Worm (Caenorhabditis elegans) whole organism, mixed stage, embryonic: ENCODE data around the gene C14H10.3.

Experiments used
- M03D4.4 ChIP-seq: sonication (generic microtip); optimal IDR thresholded peaks from 2 replicates; lab custom pipeline; 2017; ENCODE audit warnings: mild to moderate bottlenecking, missing genetic modification characterization, missing compliant biosample characterization
- bed-3 ChIP-seq: fragments of 200-800 bp; sonication (Bioruptor generic); optimal IDR thresholded peaks from 3 replicates; lab custom pipeline; 2018; ENCODE audit warnings: mild to moderate bottlenecking, missing genetic modification characterization, moderate library complexity, missing compliant biosample characterization
- blmp-1 ChIP-seq: fragments of 150-350 bp; optimal IDR thresholded peaks from 2 replicates; lab custom pipeline; 2014; ENCODE audit warnings: missing biosample characterization, missing genetic modification characterization
- ceh-39 ChIP-seq: fragments of 150-350 bp; optimal IDR thresholded peaks from 2 replicates; lab custom pipeline; 2014; ENCODE audit warnings: missing biosample characterization, missing genetic modification characterization
- ceh-43 ChIP-seq: fragments of 200-800 bp; sonication (Bioruptor generic); optimal IDR thresholded peaks from 2 replicates; lab custom pipeline; 2018; ENCODE audit warnings: mild to moderate bottlenecking, missing genetic modification characterization, moderate library complexity, missing compliant biosample characterization
- ceh-83 ChIP-seq: fragments of 200-800 bp; sonication (Bioruptor generic); optimal IDR thresholded peaks from 2 replicates; lab custom pipeline; 2018; ENCODE audit warnings: mild to moderate bottlenecking, missing genetic modification characterization, missing compliant biosample characterization
- ces-1 ChIP-seq: fragments of 150-350 bp; optimal IDR thresholded peaks from 2 replicates; lab custom pipeline; 2014; ENCODE audit warnings: missing biosample characterization, missing genetic modification reagents, missing genetic modification characterization
- drap-1 ChIP-seq: fragments of 200-800 bp; sonication (Bioruptor generic); optimal IDR thresholded peaks from 3 replicates; lab custom pipeline; 2018; ENCODE audit warnings: mild to moderate bottlenecking, missing genetic modification characterization, missing compliant biosample characterization
- elt-1 ChIP-seq: sonication (generic microtip); optimal IDR thresholded peaks from 2 replicates; lab custom pipeline; 2017; ENCODE audit warnings: missing genetic modification characterization, mild to moderate bottlenecking, missing compliant biosample characterization, antibody characterized with exemption, moderate library complexity, borderline replicate concordance; ENCODE audit not compliant: insufficient read depth
- flh-1 ChIP-seq: fragments of 200-800 bp; sonication (Bioruptor generic); optimal IDR thresholded peaks from 2 replicates; lab custom pipeline; 2018; ENCODE audit warnings: mild to moderate bottlenecking, missing genetic modification characterization, moderate library complexity, missing compliant biosample characterization
- ham-2 ChIP-seq: fragments of 200-800 bp; sonication (Bioruptor generic); optimal IDR thresholded peaks from 2 replicates; lab custom pipeline; 2018; ENCODE audit warnings: mild to moderate bottlenecking, missing genetic modification characterization, missing compliant biosample characterization
- hlh-1 ChIP-seq: fragments of 150-350 bp; optimal IDR thresholded peaks from 2 replicates; lab custom pipeline; 2014; ENCODE audit warnings: missing biosample characterization, missing genetic modification reagents, missing genetic modification characterization
- lin-13 ChIP-seq: fragments of 150-350 bp; optimal IDR thresholded peaks from 2 replicates; lab custom pipeline; 2014; ENCODE audit warnings: missing biosample characterization, missing genetic modification characterization
- lsy-2 ChIP-seq: fragments of 150-350 bp; optimal IDR thresholded peaks from 2 replicates; lab custom pipeline; 2014; ENCODE audit warnings: missing biosample characterization, missing genetic modification characterization
- mep-1 ChIP-seq: fragments of 150-350 bp; optimal IDR thresholded peaks from 2 replicates; lab custom pipeline; 2017; ENCODE audit warnings: missing biosample characterization, missing genetic modification reagents, missing genetic modification characterization, inconsistent platforms
- mls-2 ChIP-seq: sonication (generic microtip); optimal IDR thresholded peaks from 2 replicates; lab custom pipeline; 2016; ENCODE audit warnings: mild to moderate bottlenecking, missing genetic modification characterization, moderate library complexity, missing compliant biosample characterization
- nhr-12 ChIP-seq: fragments of 150-350 bp; optimal IDR thresholded peaks from 2 replicates; lab custom pipeline; 2014; ENCODE audit warnings: missing biosample characterization, missing genetic modification characterization
- nhr-2 ChIP-seq: fragments of 150-350 bp; optimal IDR thresholded peaks from 2 replicates; lab custom pipeline; 2014; ENCODE audit warnings: missing biosample characterization, missing genetic modification characterization
- nhr-237 ChIP-seq: fragments of 150-350 bp; optimal IDR thresholded peaks from 2 replicates; lab custom pipeline; 2014; ENCODE audit warnings: missing biosample characterization, missing genetic modification characterization
- nhr-28 ChIP-seq: fragments of 150-350 bp; optimal IDR thresholded peaks from 2 replicates; lab custom pipeline; 2014; ENCODE audit warnings: missing biosample characterization, missing genetic modification characterization
- nhr-76 ChIP-seq: sonication (generic microtip); optimal IDR thresholded peaks from 2 replicates; lab custom pipeline; 2017; ENCODE audit warnings: missing biosample characterization, missing genetic modification characterization
- pha-4 ChIP-seq: fragments of 150-350 bp; optimal IDR thresholded peaks from 2 replicates; lab custom pipeline; 2018; ENCODE audit warnings: missing biosample characterization, missing genetic modification reagents, missing genetic modification characterization
- sem-2 ChIP-seq: fragments of 200-800 bp; sonication (Bioruptor generic); optimal IDR thresholded peaks from 2 replicates; lab custom pipeline; 2018; ENCODE audit warnings: mild to moderate bottlenecking, missing genetic modification characterization, missing compliant biosample characterization
- snpc-4 ChIP-seq: fragments of 150-350 bp; optimal IDR thresholded peaks from 2 replicates; lab custom pipeline; 2014; ENCODE audit warnings: missing biosample characterization, missing genetic modification characterization
- sptf-1 ChIP-seq: sonication (generic microtip); optimal IDR thresholded peaks from 2 replicates; lab custom pipeline; 2017; ENCODE audit warnings: mild to moderate bottlenecking, missing genetic modification characterization, moderate library complexity, missing compliant biosample characterization
- tbx-8 ChIP-seq: fragments of 200-800 bp; sonication (Bioruptor generic); optimal IDR thresholded peaks from 2 replicates; lab custom pipeline; 2018; ENCODE audit warnings: mild to moderate bottlenecking, missing genetic modification characterization, moderate library complexity, missing compliant biosample characterization
- unc-120 ChIP-seq: sonication (generic microtip); optimal IDR thresholded peaks from 2 replicates; lab custom pipeline; 2017; ENCODE audit warnings: missing genetic modification characterization, missing compliant biosample characterization; ENCODE audit not compliant: poor library complexity, severe bottlenecking
- unc-62 ChIP-seq: fragments of 150-350 bp; optimal IDR thresholded peaks from 2 replicates; lab custom pipeline; 2014; ENCODE audit warnings: missing biosample characterization, missing genetic modification reagents, missing genetic modification characterization
- zip-8 ChIP-seq: fragments of 150-350 bp; optimal IDR thresholded peaks from 2 replicates; lab custom pipeline; 2014; ENCODE audit warnings: missing biosample characterization, missing genetic modification characterization
- ztf-11 ChIP-seq: fragments of 150-350 bp; optimal IDR thresholded peaks from 2 replicates; lab custom pipeline; 2014; ENCODE audit warnings: missing biosample characterization, missing genetic modification characterization

The C14H10.3 gene

ce11 chrX:10218779-10219178 lies 9.2 kb downstream of the C14H10.3 start, which contains the start of gene F44A6.5:
F44A6.5 (minus strand) TSS chrX:10218929.
- TF ChIP-seq ham-2, result no peak
- TF ChIP-seq lsy-2, result no peak
- TF ChIP-seq blmp-1 (tag; lab: Kevin White, UChicago), result no peak
- TF ChIP-seq sem-2, result no peak
- TF ChIP-seq unc-120 (tag; lab: Kevin White, UChicago), result no peak
- TF ChIP-seq flh-1 (GFP tag; lab: Kevin White, UChicago), result no peak
- TF ChIP-seq snpc-4, result no peak
- TF ChIP-seq mep-1 (tag; lab: Kevin White, UChicago), result no peak
- no peak for TF ChIP-seq nhr-28 (tag; lab: Kevin White, UChicago)
- no peak for TF ChIP-seq mls-2 (tag; lab: Kevin White, UChicago)
- no peak for TF ChIP-seq nhr-2 (tag; lab: Kevin White, UChicago)
- no peak for TF ChIP-seq nhr-12 (tag; lab: Kevin White, UChicago)
- TF ChIP-seq ces-1 (GFP tag; lab: Kevin White, UChicago), result no peak
- no peak for TF ChIP-seq unc-62 (GFP tag; lab: Kevin White, UChicago)
- TF ChIP-seq, all 35 proteins: peak for 0

- TF ChIP-seq nhr-76 (tag; lab: Kevin White, UChicago) (no peak), zip-8 (tag; lab: Kevin White, UChicago) (peak; percentile 30)
These were observed 11.1 kb downstream of the C14H10.3 start for ce11 chrX:10216857-10217256.

DNA sequence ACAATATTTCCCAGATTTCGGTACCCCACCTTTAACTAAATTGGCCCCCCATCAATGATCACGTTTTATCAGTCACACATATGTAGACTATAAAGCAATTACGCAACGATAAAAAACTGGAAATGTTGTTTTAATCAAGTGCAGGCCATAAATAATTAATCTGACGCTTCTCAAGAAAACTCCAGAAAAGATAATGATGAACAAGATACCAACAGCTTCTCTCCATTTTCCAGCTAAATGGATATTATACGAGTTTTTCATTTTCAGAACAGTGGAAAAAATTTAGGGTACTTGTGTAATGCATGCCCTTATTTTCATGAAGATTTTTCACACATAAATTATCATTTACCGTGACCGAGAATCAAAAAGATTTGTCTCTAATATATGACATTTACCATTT lies 11.6 kb downstream of the C14H10.3 start:
- TF ChIP-seq sptf-1 (tag; lab: Kevin White, UChicago), result no peak
- TF ChIP-seq ceh-43 (GFP tag; lab: Kevin White, UChicago), result no peak
- TF ChIP-seq mep-1 (tag; lab: Kevin White, UChicago), result no peak
- no peak for TF ChIP-seq unc-120 (tag; lab: Kevin White, UChicago)
- TF ChIP-seq nhr-28 (tag; lab: Kevin White, UChicago), result no peak
- no peak for TF ChIP-seq ham-2
- no peak for TF ChIP-seq unc-62 (GFP tag; lab: Kevin White, UChicago)

DNA sequence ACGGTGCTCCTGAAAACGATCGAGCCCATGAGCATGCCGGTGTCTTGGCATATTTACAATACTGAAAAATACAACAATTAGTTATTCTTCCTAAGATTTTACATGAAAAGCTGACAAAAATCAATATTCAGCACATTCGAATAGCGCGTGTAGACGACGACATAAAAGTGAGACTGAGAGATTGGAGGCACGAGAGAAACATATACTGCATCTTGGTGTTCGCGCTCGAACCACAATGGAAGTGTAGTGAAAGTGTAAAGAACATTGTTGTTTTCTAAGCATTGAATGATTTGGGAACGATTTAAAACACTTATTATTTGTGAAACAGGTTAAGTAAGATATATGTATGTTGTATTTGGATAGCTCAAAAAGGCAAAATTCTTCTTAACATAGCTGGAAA lies 12.5 kb downstream of the C14H10.3 start, which contains the start of gene F44A6.4:
Gene F44A6.4, minus strand, starts transcription at position 67 of the 400 bp plus-strand sequence.
- TF ChIP-seq hlh-1, result no peak
- TF ChIP-seq ces-1 (GFP tag; lab: Kevin White, UChicago), result peak; percentile 23
- no peak for TF ChIP-seq ceh-83

DNA sequence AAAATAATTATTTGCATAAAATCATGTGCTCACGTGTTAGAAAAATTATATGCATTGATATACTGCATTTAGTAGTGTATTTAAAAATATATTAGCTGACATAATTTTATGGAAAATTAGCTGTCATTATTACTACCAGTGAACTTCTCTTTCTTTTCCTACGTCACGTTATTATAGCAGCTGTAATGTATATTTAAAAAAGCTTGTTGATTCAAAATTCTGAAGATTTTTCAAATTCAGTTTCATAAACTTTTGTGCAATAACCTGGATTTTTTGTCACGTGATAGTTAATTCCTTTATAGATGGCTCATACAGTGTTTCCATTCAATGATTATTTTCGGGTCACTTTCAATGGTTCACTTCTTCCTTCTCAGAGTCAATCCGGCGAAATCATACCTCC lies 15.5 kb downstream of the C14H10.3 start, which contains the start of gene F44A6.3:
Gene F44A6.3, plus strand, starts transcription at position 301 of the 400 bp plus-strand sequence.
- no peak for TF ChIP-seq pha-4
- no peak for TF ChIP-seq nhr-237 (tag; lab: Kevin White, UChicago)
- TF ChIP-seq snpc-4, result no peak
- TF ChIP-seq zip-8 (tag; lab: Kevin White, UChicago), result no peak
- TF ChIP-seq elt-1 (tag; lab: Kevin White, UChicago), result no peak
- TF ChIP-seq drap-1 (GFP tag; lab: Kevin White, UChicago), result no peak
- no peak for TF ChIP-seq ztf-11 (tag; lab: Kevin White, UChicago)
- no peak for TF ChIP-seq tbx-8 (GFP tag; lab: Kevin White, UChicago)
- no peak for TF ChIP-seq ceh-39 (tag; lab: Kevin White, UChicago)
- TF ChIP-seq sptf-1 (tag; lab: Kevin White, UChicago), result no peak
- no peak for TF ChIP-seq nhr-28 (tag; lab: Kevin White, UChicago)
- no peak for TF ChIP-seq ces-1 (GFP tag; lab: Kevin White, UChicago)
- TF ChIP-seq nhr-12 (tag; lab: Kevin White, UChicago), result no peak
- no peak for TF ChIP-seq sem-2
- TF ChIP-seq mls-2 (tag; lab: Kevin White, UChicago), result no peak
- no peak for TF ChIP-seq ceh-43 (GFP tag; lab: Kevin White, UChicago)
- no peak for TF ChIP-seq lin-13

DNA sequence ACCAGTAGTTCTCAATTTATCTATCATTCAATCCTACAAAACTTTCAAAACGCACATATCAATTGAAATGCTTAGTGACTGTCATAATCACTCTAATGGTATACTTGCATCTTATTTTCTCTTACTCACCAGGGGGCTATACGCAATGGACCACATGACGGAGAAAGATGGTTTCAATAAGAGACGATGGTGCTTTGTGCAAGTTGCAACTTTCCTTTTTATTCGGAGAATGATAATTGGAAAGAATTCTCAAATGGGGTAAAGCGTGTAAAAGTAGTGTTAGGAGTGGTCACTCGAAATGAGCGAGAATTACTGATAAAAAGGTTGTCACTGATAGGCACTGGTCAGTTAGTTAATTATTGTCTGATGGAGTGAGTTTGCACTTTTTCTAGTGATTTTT lies 19.5 kb downstream of the C14H10.3 start:
- no peak for TF ChIP-seq nhr-28 (tag; lab: Kevin White, UChicago)
- TF ChIP-seq hlh-1, result no peak
- TF ChIP-seq M03D4.4 (tag; lab: Kevin White, UChicago), result no peak
- TF ChIP-seq lsy-2, result no peak
- TF ChIP-seq ceh-43 (GFP tag; lab: Kevin White, UChicago), result no peak
- no peak for TF ChIP-seq elt-1 (tag; lab: Kevin White, UChicago)
- TF ChIP-seq nhr-12 (tag; lab: Kevin White, UChicago), result no peak
- TF ChIP-seq zip-8 (tag; lab: Kevin White, UChicago), result no peak
- TF ChIP-seq unc-62 (GFP tag; lab: Kevin White, UChicago), result no peak
- no peak for TF ChIP-seq bed-3
- TF ChIP-seq ceh-83, result no peak
- TF ChIP-seq unc-120 (tag; lab: Kevin White, UChicago), result no peak
- TF ChIP-seq, all 35 proteins: peak for 0
